Fruit fly (Drosophila melanogaster) whole organism, embryonic: ENCODE measurements around the gene CG15506.
A peak's percentile ranks its signal among the peaks of the same experiment; 100 is the strongest.

Experiments
- Antp ChIP-seq: fragments of 200-800 bp; sonication (Bioruptor generic); optimal IDR thresholded peaks from 3 replicates; lab custom pipeline; 2016; ENCODE audit warnings: missing biosample characterization, missing genetic modification characterization
- Awh ChIP-seq: fragments of 200-800 bp; sonication (Bioruptor generic); IDR thresholded peaks from 2 replicates; pipeline ENCODE4, ENCODE4 v1.3.6; 2022; ENCODE audit warnings: missing biosample characterization, missing genetic modification characterization
- B-H1 ChIP-seq: fragments of 200-800 bp; sonication (Bioruptor generic); IDR thresholded peaks from 3 replicates; pipeline ENCODE4 v1.3.6; 2022; ENCODE audit warnings: missing biosample characterization, missing genetic modification characterization
- CG1024 ChIP-seq: fragments of 200-800 bp; sonication (Bioruptor generic); IDR thresholded peaks from 2 replicates; pipeline ENCODE4 v1.3.6; 2022; ENCODE audit warnings: missing biosample characterization, missing genetic modification characterization
- CG10274 ChIP-seq: fragments of 200-800 bp; sonication (Bioruptor generic); optimal IDR thresholded peaks from 3 replicates; lab custom pipeline; 2017; ENCODE audit warnings: missing biosample characterization, mild to moderate bottlenecking, missing genetic modification characterization
- CG10321 ChIP-seq: fragments of 200-800 bp; sonication (Bioruptor generic); IDR thresholded peaks from 2 replicates; pipeline ENCODE4 v1.3.6; 2022; ENCODE audit warnings: missing biosample characterization, missing genetic modification characterization
- CG10979 ChIP-seq: fragments of 200-800 bp; sonication (Bioruptor generic); optimal IDR thresholded peaks from 2 replicates; lab custom pipeline; 2018; ENCODE audit warnings: missing biosample characterization, mild to moderate bottlenecking, missing genetic modification characterization, moderate library complexity
- CG11723 ChIP-seq: fragments of 200-800 bp; sonication (Bioruptor generic); optimal IDR thresholded peaks from 2 replicates; lab custom pipeline; 2017; ENCODE audit warnings: missing biosample characterization, mild to moderate bottlenecking, missing genetic modification characterization
- CG12155 ChIP-seq: fragments of 200-800 bp; sonication (Bioruptor generic); optimal IDR thresholded peaks from 3 replicates; lab custom pipeline; 2016; ENCODE audit warnings: missing biosample characterization, missing genetic modification characterization
- CG1233 ChIP-seq: fragments of 200-800 bp; sonication (Bioruptor generic); optimal IDR thresholded peaks from 4 replicates; lab custom pipeline; 2018; ENCODE audit warnings: missing biosample characterization, mild to moderate bottlenecking, missing genetic modification characterization
- CG13287 ChIP-seq: fragments of 200-800 bp; sonication (Bioruptor generic); IDR thresholded peaks from 2 replicates; pipeline ENCODE4 v1.3.6; 2022; ENCODE audit warnings: missing biosample characterization, missing genetic modification characterization; ENCODE audit not compliant: partially characterized antibody
- CG15696 ChIP-seq: fragments of 200-800 bp; sonication (Bioruptor generic); optimal IDR thresholded peaks from 2 replicates; lab custom pipeline; 2019; ENCODE audit warnings: missing biosample characterization, mild to moderate bottlenecking, missing genetic modification characterization, moderate library complexity
- CG17829 ChIP-seq: fragments of 200-800 bp; optimal IDR thresholded peaks from 2 replicates; lab custom pipeline; 2019; ENCODE audit warnings: missing biosample characterization, mild to moderate bottlenecking, missing genetic modification characterization, moderate library complexity
- CG18011 ChIP-seq: fragments of 200-800 bp; sonication (Bioruptor generic); optimal IDR thresholded peaks from 2 replicates; lab custom pipeline; 2017; ENCODE audit warnings: missing biosample characterization, missing genetic modification characterization, mild to moderate bottlenecking, moderate library complexity, missing genotype
- CG3726 ChIP-seq: fragments of 200-800 bp; sonication (Bioruptor generic); IDR thresholded peaks from 3 replicates; pipeline ENCODE4, ENCODE4 v1.3.6; 2022; ENCODE audit warnings: missing biosample characterization, missing genetic modification characterization
- CG3995 ChIP-seq: fragments of 200-800 bp; sonication (Bioruptor generic); optimal IDR thresholded peaks from 3 replicates; lab custom pipeline; 2016; ENCODE audit warnings: missing biosample characterization, missing genetic modification characterization
- CG9609 ChIP-seq: fragments of 200-800 bp; sonication (Bioruptor generic); optimal IDR thresholded peaks from 3 replicates; lab custom pipeline; 2016; ENCODE audit warnings: missing biosample characterization, missing genetic modification characterization
- CG9727 ChIP-seq: fragments of 200-800 bp; sonication (Bioruptor generic); optimal IDR thresholded peaks from 3 replicates; lab custom pipeline; 2017; ENCODE audit warnings: missing biosample characterization, mild to moderate bottlenecking, missing genetic modification characterization
- Dip2 ChIP-seq: fragments of 200-800 bp; sonication (Bioruptor generic); IDR thresholded peaks from 2 replicates; pipeline ENCODE4 v1.3.6; 2022; ENCODE audit warnings: missing biosample characterization, missing genetic modification characterization
- Dll ChIP-seq: fragments of 200-800 bp; sonication (Bioruptor generic); IDR thresholded peaks from 4 replicates; pipeline ENCODE4 v1.3.6; 2022; ENCODE audit warnings: missing biosample characterization, missing genetic modification characterization; ENCODE audit not compliant: partially characterized antibody
- H15 ChIP-seq: fragments of 200-800 bp; sonication (Bioruptor generic); IDR thresholded peaks from 3 replicates; pipeline ENCODE4 v1.3.6; 2022; ENCODE audit warnings: missing biosample characterization, missing genetic modification characterization
- HLH4C ChIP-seq: fragments of 200-800 bp; sonication (Bioruptor generic); IDR thresholded peaks from 3 replicates; pipeline ENCODE4 v1.3.6; 2022; ENCODE audit warnings: missing biosample characterization, missing genetic modification characterization; ENCODE audit not compliant: partially characterized antibody
- Hey ChIP-seq: fragments of 200-800 bp; sonication (Bioruptor generic); optimal IDR thresholded peaks from 3 replicates; lab custom pipeline; 2018; ENCODE audit warnings: missing biosample characterization, mild to moderate bottlenecking, missing genetic modification characterization
- Hr51 ChIP-seq, 2 experiments: fragments of 200-800 bp; sonication (Bioruptor generic); optimal IDR thresholded peaks; 2 replicates in 1 of 2; 3 replicates in 1 of 2; lab custom pipeline; 2016 to 2018; ENCODE audit warnings: missing biosample characterization in 2 of 2, missing genetic modification characterization in 2 of 2, mild to moderate bottlenecking in 1 of 2, moderate library complexity in 1 of 2
- MBD-R2 ChIP-seq: fragments of 200-800 bp; sonication (Bioruptor generic); IDR thresholded peaks from 2 replicates; pipeline ENCODE4 v1.3.6; 2022; ENCODE audit warnings: missing biosample characterization, missing genetic modification characterization
- Med ChIP-seq: fragments of 200-800 bp; sonication (Bioruptor generic); peaks from one replicate; lab custom pipeline; 2016; ENCODE audit warnings: missing biosample characterization, missing genetic modification characterization, mild to moderate bottlenecking, inconsistent platforms, moderate library complexity
- NC2β ChIP-seq: fragments of 200-800 bp; sonication (Bioruptor generic); optimal IDR thresholded peaks from 2 replicates; lab custom pipeline; 2016; ENCODE audit warnings: missing biosample characterization, missing genetic modification characterization
- NfI ChIP-seq: fragments of 200-800 bp; sonication (Bioruptor generic); optimal IDR thresholded peaks from 3 replicates; lab custom pipeline; 2018; ENCODE audit warnings: missing biosample characterization, mild to moderate bottlenecking, missing genetic modification characterization, moderate library complexity
- Ssrp ChIP-seq: fragments of 200-800 bp; sonication (Bioruptor generic); optimal IDR thresholded peaks from 2 replicates; lab custom pipeline; 2018; ENCODE audit warnings: missing biosample characterization, mild to moderate bottlenecking, missing genetic modification characterization, moderate library complexity
- Vsx1 ChIP-seq: fragments of 200-800 bp; sonication (Bioruptor generic); optimal IDR thresholded peaks from 2 replicates; lab custom pipeline; 2017; ENCODE audit warnings: missing biosample characterization, mild to moderate bottlenecking, missing genetic modification characterization, missing genetic modification reagents
- Xrp1 ChIP-seq: fragments of 200-800 bp; sonication (Bioruptor generic); IDR thresholded peaks from 2 replicates; pipeline ENCODE4 v1.3.6; 2022; ENCODE audit warnings: missing biosample characterization, missing genetic modification characterization
- ase ChIP-seq: fragments of 200-800 bp; sonication (Bioruptor generic); IDR thresholded peaks from 3 replicates; pipeline ENCODE4 v1.3.6; 2022; ENCODE audit warnings: missing biosample characterization, missing genetic modification characterization
- ash1 ChIP-seq: fragments of 200-800 bp; sonication (Bioruptor generic); optimal IDR thresholded peaks from 2 replicates; lab custom pipeline; 2018; ENCODE audit warnings: missing biosample characterization, mild to moderate bottlenecking, missing genetic modification characterization
- bigmax ChIP-seq: fragments of 200-800 bp; sonication (Bioruptor generic); optimal IDR thresholded peaks from 2 replicates; lab custom pipeline; 2018; ENCODE audit warnings: missing biosample characterization, mild to moderate bottlenecking, missing genetic modification characterization
- cad ChIP-seq: fragments of >200 bp; optimal IDR thresholded peaks from 2 replicates; lab custom pipeline; 2017; ENCODE audit warnings: missing biosample characterization, missing genetic modification characterization
- corto ChIP-seq: fragments of 200-800 bp; sonication (Bioruptor generic); optimal IDR thresholded peaks from 2 replicates; lab custom pipeline; 2016; ENCODE audit warnings: missing biosample characterization, mild to moderate bottlenecking, missing genetic modification characterization, moderate library complexity
- croc ChIP-seq: fragments of 200-800 bp; sonication (Bioruptor generic); conservative IDR thresholded peaks from 3 replicates; pipeline ENCODE4 v1.3.6; 2022; ENCODE audit warnings: missing biosample characterization, missing genetic modification characterization
- dm ChIP-seq: fragments of 200-800 bp; sonication (Bioruptor generic); optimal IDR thresholded peaks from 3 replicates; lab custom pipeline; 2016; ENCODE audit warnings: missing biosample characterization, missing genetic modification characterization
- dmrt99B ChIP-seq: fragments of 200-800 bp; sonication (Bioruptor generic); optimal IDR thresholded peaks from 2 replicates; lab custom pipeline; 2018; ENCODE audit warnings: missing biosample characterization, mild to moderate bottlenecking, missing genetic modification characterization, moderate library complexity
- ems ChIP-seq: fragments of 200-800 bp; sonication (Bioruptor generic); optimal IDR thresholded peaks from 3 replicates; lab custom pipeline; 2016; ENCODE audit warnings: missing biosample characterization, missing genetic modification characterization
- gsb ChIP-seq: fragments of 200-800 bp; sonication (Bioruptor generic); IDR thresholded peaks from 2 replicates; pipeline ENCODE4 v1.3.6; 2022; ENCODE audit warnings: missing biosample characterization, missing genetic modification characterization
- oc ChIP-seq: fragments of 200-800 bp; sonication (Bioruptor generic); optimal IDR thresholded peaks from 2 replicates; lab custom pipeline; 2018; ENCODE audit warnings: missing biosample characterization, mild to moderate bottlenecking, missing genetic modification characterization, moderate library complexity
- otp ChIP-seq: fragments of 200-800 bp; sonication (Bioruptor generic); IDR thresholded peaks from 3 replicates; pipeline ENCODE4, ENCODE4 v1.3.6; 2022; ENCODE audit warnings: missing biosample characterization, missing genetic modification characterization
- p53 ChIP-seq: fragments of 200-800 bp; sonication (Bioruptor generic); optimal IDR thresholded peaks from 2 replicates; lab custom pipeline; 2016; ENCODE audit warnings: missing biosample characterization, missing genetic modification characterization
- sens-2 ChIP-seq: fragments of 200-800 bp; sonication (Bioruptor generic); IDR thresholded peaks from 2 replicates; pipeline ENCODE4 v1.3.6; 2022; ENCODE audit warnings: missing biosample characterization, missing genetic modification characterization
- sr ChIP-seq: fragments of 200-800 bp; sonication (Bioruptor generic); IDR thresholded peaks from 3 replicates; pipeline ENCODE4 v1.3.6; 2022; ENCODE audit warnings: missing biosample characterization, missing genetic modification characterization
- ssp ChIP-seq: fragments of 200-800 bp; sonication (Bioruptor generic); IDR thresholded peaks from 2 replicates; pipeline ENCODE4 v1.3.6; 2022; ENCODE audit warnings: missing biosample characterization, missing genetic modification characterization
- stwl ChIP-seq: fragments of 200-800 bp; sonication (Bioruptor generic); optimal IDR thresholded peaks from 3 replicates; lab custom pipeline; 2018; ENCODE audit warnings: missing biosample characterization, mild to moderate bottlenecking, missing genetic modification characterization, moderate library complexity
- yki ChIP-seq: fragments of >200 bp; optimal IDR thresholded peaks from 3 replicates; lab custom pipeline; 2018
- zfh1 ChIP-seq: fragments of 200-800 bp; sonication (Bioruptor generic); IDR thresholded peaks from 3 replicates; pipeline ENCODE4 v1.3.6; 2022; ENCODE audit warnings: missing biosample characterization, missing genetic modification characterization
- zfh2 ChIP-seq: fragments of 200-800 bp; sonication (Bioruptor generic); optimal IDR thresholded peaks from 2 replicates; lab custom pipeline; 2016; ENCODE audit warnings: missing biosample characterization, missing genetic modification characterization

The CG15506 gene

dm6 chr3R:29736678-29737093 lies 18.2 kb downstream of the CG15506 start, which contains the start of the genes CG7601 and CIA30 (continued):
- peak; percentile 94 for TF ChIP-seq ash1 (GFP tag; lab: Kevin White, UChicago)
- TF ChIP-seq CG15696 (tag; lab: Kevin White, UChicago): peak; percentile 99
- TF ChIP-seq CG18011 (GFP tag; lab: Kevin White, UChicago): peak; percentile 85
- TF ChIP-seq stwl (tag; lab: Kevin White, UChicago): peak; percentile 65
- peak; percentile 96 for TF ChIP-seq dm (GFP tag; lab: Kevin White, UChicago)
- TF ChIP-seq yki (lab: Kevin White, UChicago): no peak
- peak; percentile 97 for TF ChIP-seq CG10979 (tag; lab: Kevin White, UChicago)
- TF ChIP-seq CG10274: peak; percentile 92
- TF ChIP-seq oc (tag; lab: Kevin White, UChicago): peak; percentile 95
- TF ChIP-seq Ssrp (tag; lab: Kevin White, UChicago): peak; percentile 96
- TF ChIP-seq sr (GFP tag; lab: Robert Waterston, UW): peak; percentile 100
- no peak for TF ChIP-seq HLH4C (GFP tag; lab: Robert Waterston, UW)
- peak; percentile 95 for TF ChIP-seq p53 (GFP tag; lab: Kevin White, UChicago)
- TF ChIP-seq Xrp1 (GFP tag; lab: Robert Waterston, UW): peak; percentile 100
- peak; percentile 100 for TF ChIP-seq Awh (GFP tag; lab: Robert Waterston, UW)
- peak; percentile 86 for TF ChIP-seq CG3995 (GFP tag; lab: Kevin White, UChicago)
- peak; percentile 99 for TF ChIP-seq CG1233 (GFP tag; lab: Kevin White, UChicago)
- TF ChIP-seq ase (GFP tag; lab: Robert Waterston, UW): peak; percentile 100
- peak; percentile 99 for TF ChIP-seq CG1024 (GFP tag; lab: Robert Waterston, UW)
- TF ChIP-seq CG13287 (GFP tag; lab: Robert Waterston, UW): peak; percentile 65
- peak; percentile 100 for TF ChIP-seq Med (GFP tag; lab: Kevin White, UChicago)
- TF ChIP-seq Hr51 (GFP tag; optimal IDR thresholded peaks at IDR 0.05; lab: Kevin White, UChicago): peak; percentile 95 to 98
- peak; percentile 100 for TF ChIP-seq croc (GFP tag; lab: Robert Waterston, UW)
- peak; percentile 99 for TF ChIP-seq Antp
- peak; percentile 100 for TF ChIP-seq B-H1
- TF ChIP-seq zfh1: peak; percentile 100
- TF ChIP-seq Hey (tag; lab: Kevin White, UChicago): peak; percentile 87
- peak; percentile 98 for TF ChIP-seq ssp (GFP tag; lab: Robert Waterston, UW)
- peak; percentile 52; the same call in 2 of the 4 replicates for TF ChIP-seq Dll (GFP tag; lab: Robert Waterston, UW)
- peak; percentile 98 for TF ChIP-seq CG9609 (GFP tag; lab: Kevin White, UChicago)
- peak; percentile 100 for TF ChIP-seq otp (GFP tag; lab: Robert Waterston, UW)
- TF ChIP-seq Vsx1 (GFP tag; lab: Kevin White, UChicago): peak; percentile 92
- TF ChIP-seq dmrt99B (tag; lab: Kevin White, UChicago): peak; percentile 97
- TF ChIP-seq CG9727 (GFP tag; lab: Kevin White, UChicago): peak; percentile 98
- peak; percentile 96 for TF ChIP-seq NC2β (GFP tag; lab: Kevin White, UChicago)
- TF ChIP-seq ems (GFP tag; lab: Kevin White, UChicago): peak; percentile 98
- TF ChIP-seq zfh2 (GFP tag; lab: Kevin White, UChicago): peak; percentile 99
- peak; percentile 100 for TF ChIP-seq H15
- peak; percentile 100 for TF ChIP-seq sens-2
- TF ChIP-seq cad (GFP tag; lab: Kevin White, UChicago): no peak
- peak; percentile 96 for TF ChIP-seq CG12155
- peak; percentile 100 for TF ChIP-seq CG3726 (GFP tag; lab: Robert Waterston, UW)
- TF ChIP-seq bigmax (GFP tag; lab: Kevin White, UChicago): peak; percentile 70
- peak; percentile 95 for TF ChIP-seq CG11723 (GFP tag; lab: Kevin White, UChicago)
- TF ChIP-seq CG10321 (GFP tag; lab: Robert Waterston, UW): peak; percentile 90
- TF ChIP-seq NfI (GFP tag; lab: Kevin White, UChicago): peak; percentile 97
- TF ChIP-seq gsb (GFP tag; lab: Robert Waterston, UW): peak; percentile 100
- peak; percentile 100 for TF ChIP-seq MBD-R2 (GFP tag; lab: Robert Waterston, UW)
- TF ChIP-seq Dip2: peak; percentile 85
- peak; percentile 97 for TF ChIP-seq CG17829 (tag; lab: Kevin White, UChicago)
- peak; percentile 88 for TF ChIP-seq corto (GFP tag; lab: Kevin White, UChicago)
